Worm (Caenorhabditis elegans): Measurements from ENCODE around the gene srd-67.

srd-67 gene

ce11 chrIII:2245727-2246126, at the start of gene srd-67:
srd-67 (minus strand) TSS chrIII:2245827.
- peak; percentile 14 for TF ChIP-seq aha-1 (tag)
- no peak for TF ChIP-seq nhr-10 (tag; optimal IDR thresholded peaks at IDR 0.05)

ce11 chrIII:2294736-2295135, 49.1 kb upstream of the srd-67 start:
- no peak for TF ChIP-seq fos-1 (tag; optimal IDR thresholded peaks at IDR 0.05)
- TF ChIP-seq daf-16 (GFP tag; optimal IDR thresholded peaks at IDR 0.05) = no peak
- TF ChIP-seq daf-16 (tag; optimal IDR thresholded peaks at IDR 0.05) = peak; percentile 94
- TF ChIP-seq duxl-1 (tag; optimal IDR thresholded peaks at IDR 0.05; ENCODE audit: poor library complexity) = peak; percentile 41
- TF ChIP-seq dmd-6 (GFP tag; IDR thresholded peaks at IDR 0.05) = peak; percentile 29
- TF ChIP-seq hlh-30 (tag; optimal IDR thresholded peaks at IDR 0.05; ENCODE audit: insufficient read depth) = peak; percentile 4
- TF ChIP-seq pha-4 (GFP tag; IDR thresholded peaks at IDR 0.05) = no peak
- TF ChIP-seq pha-4 (tag; optimal IDR thresholded peaks at IDR 0.05) = peak; percentile 79
- TF ChIP-seq hlh-11 (tag; optimal IDR thresholded peaks at IDR 0.05) = peak; percentile 30
- TF ChIP-seq dve-1 (tag; optimal IDR thresholded peaks at IDR 0.05; ENCODE audit: insufficient read depth) = peak; percentile 44
- peak; percentile 71 for TF ChIP-seq nhr-28 (tag; optimal IDR thresholded peaks at IDR 0.05)
- no peak for TF ChIP-seq mes-2 (tag; optimal IDR thresholded peaks at IDR 0.05; ENCODE audit: poor library complexity, severe bottlenecking)
- TF ChIP-seq ceh-82 (tag; optimal IDR thresholded peaks at IDR 0.05) = no peak
- no peak for TF ChIP-seq Y105C5A.15 (GFP tag; IDR thresholded peaks at IDR 0.05)
- no peak for TF ChIP-seq gei-8 (GFP tag; optimal IDR thresholded peaks at IDR 0.05)
- TF ChIP-seq egl-27 (tag; optimal IDR thresholded peaks at IDR 0.05) = no peak
- peak; percentile 35 for TF ChIP-seq pqm-1 (tag; optimal IDR thresholded peaks at IDR 0.05)
- no peak for TF ChIP-seq lim-7 (GFP tag; IDR thresholded peaks at IDR 0.05)
- TF ChIP-seq hif-1 (tag; optimal IDR thresholded peaks at IDR 0.05) = no peak

- no peak for TF ChIP-seq lin-38 (GFP tag; IDR thresholded peaks at IDR 0.05)
- TF ChIP-seq daf-16 (GFP tag; optimal IDR thresholded peaks at IDR 0.05) = no peak
- TF ChIP-seq daf-16 (tag; optimal IDR thresholded peaks at IDR 0.05) = peak; percentile 58
- TF ChIP-seq lim-7 (GFP tag; IDR thresholded peaks at IDR 0.05) = no peak
- TF ChIP-seq nhr-28 (tag; optimal IDR thresholded peaks at IDR 0.05) = peak; percentile 35
- TF ChIP-seq hlh-30 (tag; optimal IDR thresholded peaks at IDR 0.05; ENCODE audit: insufficient read depth) = peak; percentile 33
- peak; percentile 16 for TF ChIP-seq dve-1 (tag; optimal IDR thresholded peaks at IDR 0.05; ENCODE audit: insufficient read depth)
- TF ChIP-seq pqm-1 (tag; optimal IDR thresholded peaks at IDR 0.05) = peak; percentile 78
- peak; percentile 88 for TF ChIP-seq aha-1 (tag)
Measured at ce11 chrIII:2291139-2291538, 45.5 kb upstream of the srd-67 start, which contains the start of gene fbxa-219. fbxa-219 (plus strand) TSS chrIII:2291415.

ce11 chrIII:2290222-2290938, 44.8 kb upstream of the srd-67 start:
- TF ChIP-seq lin-38 (GFP tag; IDR thresholded peaks at IDR 0.05) (peak; percentile 65), F26F4.8 (GFP tag; conservative IDR thresholded peaks at IDR 0.05) (0 out of 2 replicates have a peak, but pooled peaks have one; percentile 46)

ce11 chrIII:2288261-2288660, 42.6 kb upstream of the srd-67 start:
- TF ChIP-seq aha-1 (tag) = peak; percentile 96
- no peak for TF ChIP-seq fkh-10 (GFP tag; optimal IDR thresholded peaks at IDR 0.05)

- TF ChIP-seq ceh-28 (tag; optimal IDR thresholded peaks at IDR 0.05) (peak; percentile 95), cey-2 (tag; optimal IDR thresholded peaks at IDR 0.05; ENCODE audit: borderline replicate concordance, insufficient read depth) (no peak), unc-62 (GFP tag; optimal IDR thresholded peaks at IDR 0.05 in 1 of 2) (peak in 1 of 2 experiments; percentile 57), unc-62 (tag; optimal IDR thresholded peaks at IDR 0.05) (no peak)
Measured at ce11 chrIII:2283341-2283847, 37.8 kb upstream of the srd-67 start.

Measured in whole organism, L4 larva.